Fruit fly (Drosophila melanogaster): ENCODE data around the gene CG3386.

Gene CG3386

dm6 chr3L:711839-712553, 29.7 kb upstream of the CG3386 start, which contains the start of gene CG13896 (continued):
- TF ChIP-seq Blimp-1 (GFP tag; optimal IDR thresholded peaks at IDR 0.05) (peak; percentile 78), ara (GFP tag; IDR thresholded peaks at IDR 0.05) (0 out of 2 replicates have a peak, but pooled peaks have one; percentile 39), CG2120 (GFP tag; optimal IDR thresholded peaks at IDR 0.05) (peak; percentile 91), Pdp1 (GFP tag; optimal IDR thresholded peaks at IDR 0.05) (peak; percentile 92 to 94), Spps (tag; optimal IDR thresholded peaks at IDR 0.05) (peak; percentile 64), CG31365 (tag; optimal IDR thresholded peaks at IDR 0.05) (peak; percentile 76), Dref (GFP tag; IDR thresholded peaks at IDR 0.05) (peak; percentile 54), cas (GFP tag; IDR thresholded peaks at IDR 0.05) (peak; percentile 40), Aef1 (GFP tag; IDR thresholded peaks at IDR 0.05) (peak; percentile 75), CG8281 (tag; optimal IDR thresholded peaks at IDR 0.05) (peak; percentile 34), nmo (GFP tag; optimal IDR thresholded peaks at IDR 0.05) (peak; percentile 80), CG13424 (tag; optimal IDR thresholded peaks at IDR 0.05) (peak; percentile 75), hb (GFP tag; IDR thresholded peaks at IDR 0.05; ENCODE audit: partially characterized antibody) (no peak), CG18764 (GFP tag; optimal IDR thresholded peaks at IDR 0.05) (peak; percentile 83), gsb-n (tag; optimal IDR thresholded peaks at IDR 0.05) (peak; percentile 78), CG2202 (tag; optimal IDR thresholded peaks at IDR 0.05) (peak; percentile 53), H2.0 (GFP tag; IDR thresholded peaks at IDR 0.05) (peak; percentile 69), CG18619 (GFP tag; optimal IDR thresholded peaks at IDR 0.05) (peak; percentile 80), ewg (GFP tag; optimal IDR thresholded peaks at IDR 0.05) (peak; percentile 65), toy (GFP tag; IDR thresholded peaks at IDR 0.05) (peak; percentile 24; the same call in 1 of the 2 replicates), CG3995 (GFP tag; optimal IDR thresholded peaks at IDR 0.05) (peak; percentile 9), ems (GFP tag; optimal IDR thresholded peaks at IDR 0.05) (peak; percentile 78), gfzf (GFP tag; optimal IDR thresholded peaks at IDR 0.05) (peak; percentile 33), shn (GFP tag; optimal IDR thresholded peaks at IDR 0.05) (peak; percentile 87), Hr39 (optimal IDR thresholded peaks at IDR 0.05) (no peak), CG16813 (GFP tag; IDR thresholded peaks at IDR 0.05; ENCODE audit: partially characterized antibody) (peak; percentile 62; the same call in 1 of the 3 replicates), Lim3 (GFP tag; IDR thresholded peaks at IDR 0.05) (no peak), Gsc (GFP tag; IDR thresholded peaks at IDR 0.05) (no peak; the same call in 1 of the 2 replicates), NFAT (GFP tag; IDR thresholded peaks at IDR 0.05) (peak; percentile 96), CG32532 (GFP tag; IDR thresholded peaks at IDR 0.05) (peak; percentile 95), CG17829 (tag; optimal IDR thresholded peaks at IDR 0.05) (peak; percentile 88), CG6272 (GFP tag; IDR thresholded peaks at IDR 0.05) (peak; percentile 79), Doc3 (GFP tag; IDR thresholded peaks at IDR 0.05; ENCODE audit: partially characterized antibody) (peak; percentile 78; the same call in 2 of the 3 replicates), CG2712 (tag; optimal IDR thresholded peaks at IDR 0.05) (peak; percentile 87), CG9727 (GFP tag; optimal IDR thresholded peaks at IDR 0.05) (peak; percentile 87), kni (GFP tag; optimal IDR thresholded peaks at IDR 0.05) (peak; percentile 74), Sry-β (GFP tag; optimal IDR thresholded peaks at IDR 0.05) (peak; percentile 2), ato (GFP tag; IDR thresholded peaks at IDR 0.05; ENCODE audit: partially characterized antibody) (no peak), tx (GFP tag; optimal IDR thresholded peaks at IDR 0.05) (peak; percentile 81), CG4707 (GFP tag; optimal IDR thresholded peaks at IDR 0.05) (peak; percentile 14), tll (GFP tag; optimal IDR thresholded peaks at IDR 0.05) (no peak), CG15269 (tag; optimal IDR thresholded peaks at IDR 0.05) (peak; percentile 76), corto (GFP tag; optimal IDR thresholded peaks at IDR 0.05) (peak; percentile 30), CG14441 (GFP tag; IDR thresholded peaks at IDR 0.05) (peak; percentile 84), slbo (GFP tag; IDR thresholded peaks at IDR 0.05) (peak; percentile 95), CG17361 (GFP tag; IDR thresholded peaks at IDR 0.05) (peak; percentile 82), Meics (GFP tag; optimal IDR thresholded peaks at IDR 0.05) (peak; percentile 88), ranshi (GFP tag; IDR thresholded peaks at IDR 0.05) (peak; percentile 85), nerfin-1 (tag; optimal IDR thresholded peaks at IDR 0.05) (peak; percentile 36)
